Fruit fly (Drosophila melanogaster) whole organism, adult: Measurements from ENCODE around the gene CG11353.

Source experiments
- CG11617 ChIP-seq: fragments of 200-800 bp; sonication (Bioruptor generic); optimal IDR thresholded peaks from 2 replicates; lab custom pipeline; 2017; ENCODE audit warnings: mild to moderate bottlenecking, missing biosample characterization, missing genetic modification reagents, missing genetic modification characterization
- CG14711 ChIP-seq: fragments of 200-800 bp; sonication (Bioruptor generic); optimal IDR thresholded peaks from 2 replicates; lab custom pipeline; 2018; ENCODE audit warnings: missing biosample characterization, mild to moderate bottlenecking, missing genetic modification characterization, moderate library complexity
- CG1620 ChIP-seq: fragments of 200-800 bp; sonication (Bioruptor generic); optimal IDR thresholded peaks from 2 replicates; lab custom pipeline; 2016; ENCODE audit warnings: missing biosample characterization, missing genetic modification characterization
- CG33017 ChIP-seq: fragments of 200-800 bp; sonication (Bioruptor generic); optimal IDR thresholded peaks from 2 replicates; lab custom pipeline; 2018; ENCODE audit warnings: missing biosample characterization, mild to moderate bottlenecking, missing genetic modification characterization, moderate library complexity
- CG7045 ChIP-seq: fragments of 200-800 bp; sonication (Bioruptor generic); optimal IDR thresholded peaks from 2 replicates; lab custom pipeline; 2017; ENCODE audit warnings: missing biosample characterization, mild to moderate bottlenecking, missing genetic modification characterization
- CG7101 ChIP-seq: fragments of 200-800 bp; sonication (Bioruptor generic); optimal IDR thresholded peaks from 2 replicates; lab custom pipeline; 2018; ENCODE audit warnings: missing biosample characterization, mild to moderate bottlenecking, missing genetic modification characterization, moderate library complexity
- Crg-1 ChIP-seq: fragments of 200-800 bp; sonication (Bioruptor generic); optimal IDR thresholded peaks from 2 replicates; lab custom pipeline; 2016; ENCODE audit warnings: missing biosample characterization, missing genetic modification characterization
- Hr96 ChIP-seq: fragments of 200-800 bp; sonication (Bioruptor generic); optimal IDR thresholded peaks from 2 replicates; lab custom pipeline; 2016; ENCODE audit warnings: missing biosample characterization, missing genetic modification characterization
- pad ChIP-seq: fragments of 200-800 bp; sonication (Bioruptor generic); optimal IDR thresholded peaks from 3 replicates; lab custom pipeline; 2017; ENCODE audit warnings: missing biosample characterization, missing genetic modification characterization, mild to moderate bottlenecking, moderate library complexity, missing genetic modification reagents
- tj ChIP-seq: fragments of 200-800 bp; sonication (Bioruptor generic); optimal IDR thresholded peaks from 3 replicates; lab custom pipeline; 2017; ENCODE audit warnings: missing biosample characterization, mild to moderate bottlenecking, missing genetic modification characterization, moderate library complexity
- toe ChIP-seq: fragments of 200-800 bp; sonication (Bioruptor generic); optimal IDR thresholded peaks from 2 replicates; lab custom pipeline; 2016; ENCODE audit warnings: missing biosample characterization, missing genetic modification characterization

DNA sequence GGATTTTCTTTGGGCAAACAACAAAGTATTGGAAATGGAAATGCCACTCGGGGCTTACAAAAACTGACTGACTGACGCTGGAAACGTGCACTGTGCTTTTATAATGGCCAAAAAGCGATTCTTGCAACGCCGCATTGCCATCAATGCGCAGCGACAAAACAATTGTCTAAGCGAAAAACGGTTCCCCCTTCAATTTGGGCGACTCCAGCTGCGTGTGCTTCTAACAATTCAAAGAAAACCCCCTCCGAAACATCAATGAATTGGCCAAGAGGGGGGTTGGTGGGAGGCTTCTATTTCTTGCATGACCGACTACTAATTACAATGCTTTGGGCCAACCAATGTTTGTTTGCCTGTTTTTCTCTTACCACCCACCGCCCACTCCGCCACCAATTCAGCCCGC lies 35.3 kb upstream of the CG11353 start, which contains the start of gene CG13721:
- TF ChIP-seq CG7045 (GFP tag; lab: Kevin White, UChicago) (no peak), Crg-1 (GFP tag; lab: Kevin White, UChicago) (no peak), toe (GFP tag; lab: Kevin White, UChicago) (no peak), CG1620 (GFP tag; lab: Kevin White, UChicago) (no peak), CG14711 (tag; lab: Kevin White, UChicago) (no peak), CG7101 (tag; lab: Kevin White, UChicago) (no peak), CG33017 (tag; lab: Kevin White, UChicago) (no peak), CG11617 (GFP tag; lab: Kevin White, UChicago) (no peak), Hr96 (GFP tag; lab: Kevin White, UChicago) (no peak), tj (GFP tag; lab: Kevin White, UChicago) (no peak), pad (GFP tag; lab: Kevin White, UChicago) (no peak)
